Worm (Caenorhabditis elegans) whole organism, early embryonic: ENCODE results near the gene pqn-16.
A peak's percentile ranks its signal among the peaks of the same experiment; 100 is the strongest.

Source experiments
- B0310.2 ChIP-seq: sonication (generic microtip); optimal IDR thresholded peaks from 2 replicates; lab custom pipeline; 2016; ENCODE audit warnings: mild to moderate bottlenecking, missing genetic modification characterization, missing compliant biosample characterization
- F13C5.2 ChIP-seq: sonication (generic microtip); optimal IDR thresholded peaks from 2 replicates; lab custom pipeline; 2017; ENCODE audit warnings: mild to moderate bottlenecking, missing genetic modification characterization, inconsistent platforms, missing compliant biosample characterization
- aly-1 ChIP-seq: sonication (generic microtip); optimal IDR thresholded peaks from 2 replicates; lab custom pipeline; 2016; ENCODE audit warnings: missing genetic modification characterization, missing compliant biosample characterization
- ama-1 ChIP-seq: fragments of 150-350 bp; optimal IDR thresholded peaks from 2 replicates; lab custom pipeline; 2014
- ceh-13 ChIP-seq: fragments of 200-800 bp; sonication (Bioruptor generic); optimal IDR thresholded peaks from 2 replicates; lab custom pipeline; 2018; ENCODE audit warnings: mild to moderate bottlenecking, missing genetic modification characterization, missing compliant biosample characterization
- ceh-36 ChIP-seq: sonication (generic microtip); optimal IDR thresholded peaks from 2 replicates; lab custom pipeline; 2016; ENCODE audit warnings: missing genetic modification characterization, inconsistent platforms, missing compliant biosample characterization
- ets-7 ChIP-seq: sonication (generic microtip); optimal IDR thresholded peaks from 2 replicates; lab custom pipeline; 2016; ENCODE audit warnings: missing genotype, missing genetic modification characterization, missing compliant biosample characterization
- flt-1 ChIP-seq: fragments of 200-800 bp; sonication (Bioruptor generic); IDR thresholded peaks from 2 replicates; pipeline ENCODE4 v1.3.6; 2022; ENCODE audit warnings: missing genetic modification characterization, missing compliant biosample characterization
- hmbx-1 ChIP-seq: sonication (generic microtip); optimal IDR thresholded peaks from 2 replicates; lab custom pipeline; 2016; ENCODE audit warnings: mild to moderate bottlenecking, missing genetic modification characterization, missing compliant biosample characterization
- hmg-4 ChIP-seq: fragments of 200-800 bp; sonication (Bioruptor generic); optimal IDR thresholded peaks from 2 replicates; lab custom pipeline; 2018; ENCODE audit warnings: mild to moderate bottlenecking, missing genetic modification characterization, missing compliant biosample characterization
- hnd-1 ChIP-seq: sonication (generic microtip); optimal IDR thresholded peaks from 2 replicates; lab custom pipeline; 2016; ENCODE audit warnings: missing genetic modification characterization, missing compliant biosample characterization
- pes-1 ChIP-seq: fragments of 200-800 bp; sonication (Bioruptor generic); IDR thresholded peaks from 2 replicates; pipeline ENCODE4 v1.3.6; 2022; ENCODE audit warnings: missing genetic modification reagents, missing genetic modification characterization, missing compliant biosample characterization
- scrt-1 ChIP-seq: fragments of 200-800 bp; sonication (Bioruptor generic); IDR thresholded peaks from 2 replicates; pipeline ENCODE4 v1.3.6; 2022; ENCODE audit warnings: missing genetic modification characterization, missing compliant biosample characterization
- sea-1 ChIP-seq: fragments of 200-800 bp; sonication (Bioruptor generic); conservative IDR thresholded peaks from 2 replicates; pipeline ENCODE4 v1.3.6; 2022; ENCODE audit warnings: missing genetic modification characterization, missing compliant biosample characterization
- tbx-11 ChIP-seq: fragments of 200-800 bp; sonication (Bioruptor generic); IDR thresholded peaks from 2 replicates; pipeline ENCODE4 v1.3.6; 2022; ENCODE audit warnings: missing genetic modification characterization, missing compliant biosample characterization
- tbx-37 ChIP-seq: fragments of 200-800 bp; sonication (Bioruptor generic); conservative IDR thresholded peaks from 2 replicates; pipeline ENCODE4 v1.3.6; 2022; ENCODE audit warnings: missing genetic modification reagents, missing genetic modification characterization, missing compliant biosample characterization
- tra-4 ChIP-seq: sonication (generic microtip); optimal IDR thresholded peaks from 2 replicates; lab custom pipeline; 2017; ENCODE audit warnings: missing genetic modification characterization, missing compliant biosample characterization

Gene pqn-16

ce11 chrV:9218655-9219389 is 44.9 kb downstream of the pqn-16 start:
- TF ChIP-seq ets-7 (tag; lab: Kevin White, UChicago): no peak
- TF ChIP-seq tbx-11 (GFP tag; lab: Robert Waterston, UW): 0 out of 2 replicates have a peak, but pooled peaks have one; percentile 32
- no peak for TF ChIP-seq tbx-37 (GFP tag; lab: Robert Waterston, UW)

ce11 chrV:9219390-9219733 is 45.5 kb downstream of the pqn-16 start:
- TF ChIP-seq hmg-4 (no peak), ceh-36 (tag; lab: Kevin White, UChicago) (peak; percentile 44)

- peak; percentile 14 for TF ChIP-seq F13C5.2 (tag; lab: Kevin White, UChicago)
- no peak for TF ChIP-seq hmg-4
Measured at ce11 chrV:9220444-9220843, 46.6 kb downstream of the pqn-16 start.

- no peak for TF ChIP-seq tbx-11 (GFP tag; lab: Robert Waterston, UW)
- TF ChIP-seq sea-1 (GFP tag; lab: Robert Waterston, UW): no peak
- no peak for TF ChIP-seq tra-4 (tag; lab: Kevin White, UChicago)
- no peak for TF ChIP-seq flt-1 (GFP tag; lab: Robert Waterston, UW)
- TF ChIP-seq hnd-1: no peak
- TF ChIP-seq ets-7 (tag; lab: Kevin White, UChicago): no peak
- no peak for TF ChIP-seq pes-1 (GFP tag; lab: Robert Waterston, UW)
- TF ChIP-seq hmg-4: no peak
- no peak for TF ChIP-seq B0310.2 (tag; lab: Kevin White, UChicago)
- no peak for TF ChIP-seq scrt-1 (GFP tag; lab: Robert Waterston, UW)
- no peak for TF ChIP-seq ama-1 (lab: Kevin White, UChicago)
- no peak for TF ChIP-seq hmbx-1 (tag; lab: Kevin White, UChicago)
- TF ChIP-seq ceh-13 (GFP tag; lab: Kevin White, UChicago): no peak
- TF ChIP-seq aly-1 (tag; lab: Kevin White, UChicago): no peak
- no peak for TF ChIP-seq ceh-36 (tag; lab: Kevin White, UChicago)
- no peak for TF ChIP-seq tbx-37 (GFP tag; lab: Robert Waterston, UW)
Measured at ce11 chrV:9221566-9221965, 47.7 kb downstream of the pqn-16 start, which contains the start of gene grd-6. Gene grd-6 (plus strand): TSS chrV:9221866.

ce11 chrV:9222819-9223218 is 48.9 kb downstream of the pqn-16 start:
- TF ChIP-seq scrt-1 (GFP tag; lab: Robert Waterston, UW): no peak
- no peak for TF ChIP-seq aly-1 (tag; lab: Kevin White, UChicago)
- no peak for TF ChIP-seq hmg-4
- TF ChIP-seq B0310.2 (tag; lab: Kevin White, UChicago): no peak
- TF ChIP-seq ceh-36 (tag; lab: Kevin White, UChicago): no peak
- TF ChIP-seq hmbx-1 (tag; lab: Kevin White, UChicago): no peak
- no peak for TF ChIP-seq hnd-1
- TF ChIP-seq F13C5.2 (tag; lab: Kevin White, UChicago): no peak
- no peak for TF ChIP-seq ama-1 (lab: Kevin White, UChicago)
- no peak for TF ChIP-seq ceh-13 (GFP tag; lab: Kevin White, UChicago)
- no peak for TF ChIP-seq ets-7 (tag; lab: Kevin White, UChicago)
- TF ChIP-seq sea-1 (GFP tag; lab: Robert Waterston, UW): no peak
- TF ChIP-seq tbx-11 (GFP tag; lab: Robert Waterston, UW): no peak
- TF ChIP-seq tra-4 (tag; lab: Kevin White, UChicago): no peak
- no peak for TF ChIP-seq pes-1 (GFP tag; lab: Robert Waterston, UW)
- TF ChIP-seq tbx-37 (GFP tag; lab: Robert Waterston, UW): no peak

- TF ChIP-seq ets-7 (tag; lab: Kevin White, UChicago) (no peak), sea-1 (GFP tag; lab: Robert Waterston, UW) (no peak), ama-1 (lab: Kevin White, UChicago) (no peak), hmg-4 (no peak), hmbx-1 (tag; lab: Kevin White, UChicago) (no peak), tra-4 (tag; lab: Kevin White, UChicago) (no peak), ceh-36 (tag; lab: Kevin White, UChicago) (no peak), tbx-37 (GFP tag; lab: Robert Waterston, UW) (no peak), ceh-13 (GFP tag; lab: Kevin White, UChicago) (no peak), scrt-1 (GFP tag; lab: Robert Waterston, UW) (no peak), pes-1 (GFP tag; lab: Robert Waterston, UW) (no peak)
Measured at ce11 chrV:9224377-9224776, 50.5 kb downstream of the pqn-16 start.
